Worm (Caenorhabditis elegans): ENCODE measurements around the gene T13C2.2.
"Not testable (repeated sequence)": the region's sequence is repeated elsewhere in the genome, so short reads cannot be mapped to it uniquely, and the experiment has no call there.

The T13C2.2 gene

ce11 chrII:6768014-6768413 is 24.0 kb upstream of the T13C2.2 start, which contains the start of gene F41G3.18:
Gene F41G3.18, plus strand, starts transcription at chrII:6768314.
- TF ChIP-seq fos-1 (tag; optimal IDR thresholded peaks at IDR 0.05): peak; percentile 35
- no peak for TF ChIP-seq skn-1 (tag; optimal IDR thresholded peaks at IDR 0.05)
- TF ChIP-seq ama-1 (optimal IDR thresholded peaks at IDR 0.05): no peak
- TF ChIP-seq sma-3 (GFP tag; optimal IDR thresholded peaks at IDR 0.05): no peak

- TF ChIP-seq ztf-4 (tag; optimal IDR thresholded peaks at IDR 0.05) (no peak), peb-1 (tag; optimal IDR thresholded peaks at IDR 0.05) (no peak), alr-1 (tag; optimal IDR thresholded peaks at IDR 0.05) (no peak), nhr-6 (tag; optimal IDR thresholded peaks at IDR 0.05) (no peak), unc-55 (GFP tag; optimal IDR thresholded peaks at IDR 0.05) (no peak), lin-13 (GFP tag; optimal IDR thresholded peaks at IDR 0.05) (no peak), C34F6.9 (tag; optimal IDR thresholded peaks at IDR 0.05) (no peak), mdl-1 (tag; optimal IDR thresholded peaks at IDR 0.05) (no peak), zag-1 (tag; optimal IDR thresholded peaks at IDR 0.05) (no peak), ztf-1 (GFP tag; conservative IDR thresholded peaks at IDR 0.05) (no peak), crh-2 (tag; optimal IDR thresholded peaks at IDR 0.05) (no peak), mbf-1 (tag; optimal IDR thresholded peaks at IDR 0.05) (no peak), R02D3.7 (tag; optimal IDR thresholded peaks at IDR 0.05) (no peak), sem-4 (tag; optimal IDR thresholded peaks at IDR 0.05) (no peak), fos-1 (tag; optimal IDR thresholded peaks at IDR 0.05) (no peak), nhr-237 (tag; optimal IDR thresholded peaks at IDR 0.05) (no peak), sma-3 (GFP tag; optimal IDR thresholded peaks at IDR 0.05) (no peak), unc-62 (GFP tag; optimal IDR thresholded peaks at IDR 0.05) (no peak), ceh-16 (tag; optimal IDR thresholded peaks at IDR 0.05) (no peak), sma-9 (GFP tag; optimal IDR thresholded peaks at IDR 0.05) (no peak), sma-9 (tag; optimal IDR thresholded peaks at IDR 0.05) (no peak)
Observed at ce11 chrII:6770030-6770429, 22.0 kb upstream of the T13C2.2 start.

- no peak for TF ChIP-seq blmp-1 (tag; optimal IDR thresholded peaks at IDR 0.05; ENCODE audit: insufficient read depth)
Observed at ce11 chrII:6772482-6772881, 19.5 kb upstream of the T13C2.2 start.

ce11 chrII:6775076-6775475 is 16.9 kb upstream of the T13C2.2 start, which contains the start of gene agr-1:
Gene agr-1, minus strand, starts transcription at chrII:6775176.
- not testable (repeated sequence) for TF ChIP-seq nhr-77, zag-1, R02D3.7 (tag; optimal IDR thresholded peaks at IDR 0.05)

DNA sequence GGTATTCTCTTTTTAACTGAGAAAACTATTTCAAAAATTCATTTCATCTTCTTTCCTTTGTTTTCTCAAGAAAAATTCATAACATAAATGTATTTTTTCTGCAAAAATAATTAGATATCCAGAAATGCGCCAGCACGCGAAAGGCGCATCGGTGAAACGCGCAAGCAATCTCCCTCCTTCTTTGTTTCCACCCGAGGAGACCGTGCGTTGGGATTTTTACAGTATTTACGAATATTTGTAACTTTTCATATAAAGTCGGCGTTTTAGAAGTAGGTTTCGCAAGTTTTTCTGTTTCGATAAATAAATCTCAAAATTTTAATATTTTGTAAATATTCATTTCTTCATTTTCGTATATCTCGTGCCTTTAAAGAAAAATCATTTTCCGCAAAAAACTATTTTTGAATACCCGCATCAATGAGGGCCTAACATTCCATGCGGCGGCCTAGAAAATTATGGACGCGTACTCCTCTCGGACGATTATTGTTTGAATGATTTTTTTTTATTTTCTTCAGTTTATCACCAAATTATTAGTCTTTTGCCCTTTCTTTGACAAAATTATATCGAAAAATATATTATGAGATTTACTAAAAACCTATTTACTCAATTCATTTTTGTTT is 15.5 kb upstream of the T13C2.2 start, which contains the start of gene ssup-72:
Gene ssup-72, plus strand, starts transcription at position 181 of the 617 bp plus-strand sequence.
- peak; percentile 57 for TF ChIP-seq lin-13 (GFP tag; optimal IDR thresholded peaks at IDR 0.05)
- TF ChIP-seq nhr-12 (tag; optimal IDR thresholded peaks at IDR 0.05): no peak
- TF ChIP-seq lin-11 (tag; optimal IDR thresholded peaks at IDR 0.05): no peak
- no peak for TF ChIP-seq zag-1 (tag; optimal IDR thresholded peaks at IDR 0.05)
- no peak for TF ChIP-seq R02D3.7 (tag; optimal IDR thresholded peaks at IDR 0.05)
- TF ChIP-seq egl-27 (tag; optimal IDR thresholded peaks at IDR 0.05): no peak
- no peak for TF ChIP-seq mbf-1 (tag; optimal IDR thresholded peaks at IDR 0.05)
- TF ChIP-seq Y55F3AM.14 (GFP tag; optimal IDR thresholded peaks at IDR 0.05): no peak
- no peak for TF ChIP-seq ceh-16 (tag; optimal IDR thresholded peaks at IDR 0.05)
- peak; percentile 73 for TF ChIP-seq F13H6.1 (tag; optimal IDR thresholded peaks at IDR 0.05)
- no peak for TF ChIP-seq aly-2 (tag; optimal IDR thresholded peaks at IDR 0.05)
- no peak for TF ChIP-seq elt-3 (tag; optimal IDR thresholded peaks at IDR 0.05)
- peak in 1 of 2 experiments; percentile 85 for TF ChIP-seq lsy-2 (tag; optimal IDR thresholded peaks at IDR 0.05)
- no peak for TF ChIP-seq elt-1 (tag; optimal IDR thresholded peaks at IDR 0.05)
- TF ChIP-seq crh-2 (tag; optimal IDR thresholded peaks at IDR 0.05): peak; percentile 58
- peak; percentile 73 for TF ChIP-seq unc-55 (GFP tag; optimal IDR thresholded peaks at IDR 0.05)
- TF ChIP-seq sem-4 (tag; optimal IDR thresholded peaks at IDR 0.05): no peak
- TF ChIP-seq nhr-237 (tag; optimal IDR thresholded peaks at IDR 0.05): no peak
- TF ChIP-seq nhr-10 (tag; optimal IDR thresholded peaks at IDR 0.05): no peak
- TF ChIP-seq nhr-129 (tag; optimal IDR thresholded peaks at IDR 0.05): peak; percentile 37
- no peak for TF ChIP-seq unc-62 (GFP tag; optimal IDR thresholded peaks at IDR 0.05)
- TF ChIP-seq blmp-1 (tag; optimal IDR thresholded peaks at IDR 0.05; ENCODE audit: insufficient read depth): no peak
- peak; percentile 84 for TF ChIP-seq gmeb-1 (tag; optimal IDR thresholded peaks at IDR 0.05)
- TF ChIP-seq C34F6.9 (tag; optimal IDR thresholded peaks at IDR 0.05): peak; percentile 75
- no peak for TF ChIP-seq ceh-82 (tag; optimal IDR thresholded peaks at IDR 0.05)
- no peak for TF ChIP-seq lin-39 (tag; optimal IDR thresholded peaks at IDR 0.05)
- no peak for TF ChIP-seq dmd-4 (tag; optimal IDR thresholded peaks at IDR 0.05)
- peak; percentile 17 for TF ChIP-seq nhr-6 (tag; optimal IDR thresholded peaks at IDR 0.05)
- no peak for TF ChIP-seq nhr-23 (tag; optimal IDR thresholded peaks at IDR 0.05)
- TF ChIP-seq nhr-25 (tag; optimal IDR thresholded peaks at IDR 0.05): no peak
- TF ChIP-seq alr-1 (tag; optimal IDR thresholded peaks at IDR 0.05): no peak
- peak; percentile 26 for TF ChIP-seq fos-1 (tag; optimal IDR thresholded peaks at IDR 0.05)
- no peak for TF ChIP-seq ztf-11 (tag; optimal IDR thresholded peaks at IDR 0.05)
- TF ChIP-seq unc-39 (tag; optimal IDR thresholded peaks at IDR 0.05): no peak
- no peak for TF ChIP-seq skn-1 (tag; optimal IDR thresholded peaks at IDR 0.05)

All from whole organism, L2 larva.